Worm (Caenorhabditis elegans): ENCODE measurements around the gene dyla-1.

DNA sequence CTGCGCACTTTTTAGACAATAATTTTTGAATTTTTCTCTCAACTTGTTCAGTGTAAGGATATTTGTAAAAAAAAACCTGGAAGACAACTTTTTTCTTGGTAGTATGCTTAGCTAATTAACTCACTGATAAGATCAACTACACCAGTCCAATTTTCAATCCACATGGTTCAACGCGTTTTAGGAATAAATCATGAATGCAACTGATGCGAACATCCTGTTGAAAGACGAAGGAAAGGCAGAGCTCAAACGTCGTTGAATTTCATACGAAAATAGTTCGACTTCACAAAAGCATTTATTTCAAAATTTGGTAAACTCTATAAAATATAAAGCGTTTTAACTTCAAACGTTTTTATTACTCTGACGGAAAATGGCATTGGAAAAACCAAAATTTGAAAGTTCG lies at the start of gene dyla-1:
- no peak for TF ChIP-seq rec-8 (tag; optimal IDR thresholded peaks at IDR 0.05)
- TF ChIP-seq somi-1 (GFP tag; optimal IDR thresholded peaks at IDR 0.05): no peak
- TF ChIP-seq nhr-90 (tag; optimal IDR thresholded peaks at IDR 0.05): no peak
- TF ChIP-seq cebp-1 (GFP tag; IDR thresholded peaks at IDR 0.05): no peak
- no peak for TF ChIP-seq cebp-1 (tag; optimal IDR thresholded peaks at IDR 0.05)
- TF ChIP-seq egrh-3 (GFP tag; IDR thresholded peaks at IDR 0.05): no peak
